Worm (Caenorhabditis elegans): ENCODE measurements around the gene srx-133.

DNA sequence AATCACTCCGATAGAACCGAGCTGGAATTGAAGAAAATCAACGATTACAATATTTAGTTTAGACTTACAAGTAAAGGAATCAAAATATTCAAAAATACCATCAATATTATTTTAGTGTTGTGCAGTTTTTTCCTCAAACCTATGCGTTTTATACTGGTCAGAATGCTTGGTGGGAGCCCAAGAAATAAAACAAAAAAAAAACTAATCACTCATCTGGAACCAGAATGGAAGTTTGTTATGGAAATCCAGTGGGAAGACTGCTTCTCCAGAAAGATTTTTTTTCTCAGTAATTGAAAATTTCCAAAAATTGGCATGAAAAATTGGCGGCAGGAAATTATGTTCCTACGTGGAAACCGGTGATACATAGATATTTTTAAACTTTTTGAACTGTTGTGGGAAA is 7.9 kb downstream of the srx-133 start, which contains the start of gene srx-134:
- TF ChIP-seq unc-55 (GFP tag; optimal IDR thresholded peaks at IDR 0.05) (no peak), ceh-48 (tag; optimal IDR thresholded peaks at IDR 0.05) (no peak), ets-4 (tag; optimal IDR thresholded peaks at IDR 0.05) (no peak), pqm-1 (tag; optimal IDR thresholded peaks at IDR 0.05) (no peak), ama-1 (optimal IDR thresholded peaks at IDR 0.05) (no peak), elt-2 (tag; optimal IDR thresholded peaks at IDR 0.05) (no peak), sox-4 (tag; optimal IDR thresholded peaks at IDR 0.05) (no peak), ceh-6 (GFP tag; optimal IDR thresholded peaks at IDR 0.05) (no peak), nfya-1 (tag; optimal IDR thresholded peaks at IDR 0.05) (no peak)
